Worm (Caenorhabditis elegans): ENCODE measurements around the gene K10H10.4.

The K10H10.4 gene

ce11 chrII:14500122-14500521, at the start of gene K10H10.4:
Gene K10H10.4, plus strand, starts transcription at chrII:14500422.
- TF ChIP-seq ztf-4 (tag; optimal IDR thresholded peaks at IDR 0.05) (no peak), skn-1 (tag; optimal IDR thresholded peaks at IDR 0.05) (no peak), nhr-237 (tag; optimal IDR thresholded peaks at IDR 0.05) (no peak), elt-1 (tag; optimal IDR thresholded peaks at IDR 0.05) (no peak), nhr-129 (tag; optimal IDR thresholded peaks at IDR 0.05) (no peak), aly-2 (tag; optimal IDR thresholded peaks at IDR 0.05) (no peak), blmp-1 (tag; optimal IDR thresholded peaks at IDR 0.05; ENCODE audit: insufficient read depth) (no peak), nhr-6 (tag; optimal IDR thresholded peaks at IDR 0.05) (no peak), ama-1 (optimal IDR thresholded peaks at IDR 0.05) (no peak), ZK546.5 (tag; optimal IDR thresholded peaks at IDR 0.05) (no peak), elt-3 (tag; optimal IDR thresholded peaks at IDR 0.05) (no peak), alr-1 (tag; optimal IDR thresholded peaks at IDR 0.05) (no peak), mab-5 (tag; optimal IDR thresholded peaks at IDR 0.05) (no peak), snpc-4 (tag; optimal IDR thresholded peaks at IDR 0.05) (no peak), dmd-4 (tag; optimal IDR thresholded peaks at IDR 0.05) (no peak), gmeb-1 (tag; optimal IDR thresholded peaks at IDR 0.05) (no peak), sem-4 (tag; optimal IDR thresholded peaks at IDR 0.05) (no peak), ceh-16 (tag; optimal IDR thresholded peaks at IDR 0.05) (no peak), nhr-25 (tag; optimal IDR thresholded peaks at IDR 0.05) (no peak)

ce11 chrII:14451934-14452333, 48.3 kb upstream of the K10H10.4 start:
- TF ChIP-seq R02D3.7 (tag; optimal IDR thresholded peaks at IDR 0.05) (no peak), ceh-82 (tag; optimal IDR thresholded peaks at IDR 0.05) (no peak), sma-9 (GFP tag; optimal IDR thresholded peaks at IDR 0.05) (no peak), sma-9 (tag; optimal IDR thresholded peaks at IDR 0.05) (no peak), ztf-4 (tag; optimal IDR thresholded peaks at IDR 0.05) (no peak), lin-13 (GFP tag; optimal IDR thresholded peaks at IDR 0.05) (no peak), nhr-10 (tag; optimal IDR thresholded peaks at IDR 0.05) (no peak), ama-1 (optimal IDR thresholded peaks at IDR 0.05) (no peak), nhr-11 (tag; optimal IDR thresholded peaks at IDR 0.05) (no peak)

ce11 chrII:14455332-14455731, 44.9 kb upstream of the K10H10.4 start, which contains the start of gene dmsr-6:
Gene dmsr-6, plus strand, starts transcription at chrII:14455632.
- TF ChIP-seq nhr-129 (tag; optimal IDR thresholded peaks at IDR 0.05): no peak
- TF ChIP-seq nhr-12 (tag; optimal IDR thresholded peaks at IDR 0.05): no peak
- no peak for TF ChIP-seq ztf-4 (tag; optimal IDR thresholded peaks at IDR 0.05)

ce11 chrII:14470020-14470419, 30.2 kb upstream of the K10H10.4 start:
- TF ChIP-seq crh-2 (tag; optimal IDR thresholded peaks at IDR 0.05): no peak
- no peak for TF ChIP-seq Y55F3AM.14 (GFP tag; optimal IDR thresholded peaks at IDR 0.05)
- no peak for TF ChIP-seq mdl-1 (tag; optimal IDR thresholded peaks at IDR 0.05)
- TF ChIP-seq snpc-4 (tag; optimal IDR thresholded peaks at IDR 0.05): no peak
- no peak for TF ChIP-seq unc-62 (GFP tag; optimal IDR thresholded peaks at IDR 0.05)
- TF ChIP-seq dmd-4 (tag; optimal IDR thresholded peaks at IDR 0.05): no peak
- TF ChIP-seq nhr-25 (tag; optimal IDR thresholded peaks at IDR 0.05): no peak
- no peak for TF ChIP-seq ZK546.5 (tag; optimal IDR thresholded peaks at IDR 0.05)
- no peak for TF ChIP-seq lin-39 (tag; optimal IDR thresholded peaks at IDR 0.05)
- TF ChIP-seq sma-3 (GFP tag; optimal IDR thresholded peaks at IDR 0.05): no peak
- TF ChIP-seq sma-9 (GFP tag; optimal IDR thresholded peaks at IDR 0.05): no peak
- no peak for TF ChIP-seq sma-9 (tag; optimal IDR thresholded peaks at IDR 0.05)
- TF ChIP-seq egl-27 (tag; optimal IDR thresholded peaks at IDR 0.05): no peak

ce11 chrII:14474700-14475099, 25.5 kb upstream of the K10H10.4 start:
- TF ChIP-seq alr-1 (tag; optimal IDR thresholded peaks at IDR 0.05) (no peak), mbf-1 (tag; optimal IDR thresholded peaks at IDR 0.05) (no peak), fos-1 (tag; optimal IDR thresholded peaks at IDR 0.05) (no peak), lsy-2 (tag; optimal IDR thresholded peaks at IDR 0.05) (peak in 1 of 2 experiments; percentile 37), skn-1 (tag; optimal IDR thresholded peaks at IDR 0.05) (no peak), nhr-237 (tag; optimal IDR thresholded peaks at IDR 0.05) (no peak), F13H6.1 (tag; optimal IDR thresholded peaks at IDR 0.05) (no peak), sma-3 (GFP tag; optimal IDR thresholded peaks at IDR 0.05) (peak; percentile 20), ztf-11 (tag; optimal IDR thresholded peaks at IDR 0.05) (no peak), dmd-4 (tag; optimal IDR thresholded peaks at IDR 0.05) (no peak), gmeb-1 (tag; optimal IDR thresholded peaks at IDR 0.05) (peak; percentile 14), unc-62 (GFP tag; optimal IDR thresholded peaks at IDR 0.05) (no peak), peb-1 (tag; optimal IDR thresholded peaks at IDR 0.05) (no peak), lin-13 (GFP tag; optimal IDR thresholded peaks at IDR 0.05) (no peak), crh-2 (tag; optimal IDR thresholded peaks at IDR 0.05) (no peak), blmp-1 (tag; optimal IDR thresholded peaks at IDR 0.05; ENCODE audit: insufficient read depth) (no peak), nhr-129 (tag; optimal IDR thresholded peaks at IDR 0.05) (peak; percentile 59), aly-2 (tag; optimal IDR thresholded peaks at IDR 0.05) (no peak), mab-5 (tag; optimal IDR thresholded peaks at IDR 0.05) (no peak), mdl-1 (tag; optimal IDR thresholded peaks at IDR 0.05) (no peak), unc-55 (GFP tag; optimal IDR thresholded peaks at IDR 0.05) (peak; percentile 1), elt-1 (tag; optimal IDR thresholded peaks at IDR 0.05) (no peak), sma-9 (GFP tag; optimal IDR thresholded peaks at IDR 0.05) (no peak), sma-9 (tag; optimal IDR thresholded peaks at IDR 0.05) (no peak), nhr-21 (tag; optimal IDR thresholded peaks at IDR 0.05) (no peak)

Data from whole organism, L2 larva.